Fruit fly (Drosophila melanogaster) whole organism, embryonic: ENCODE results near the gene rumi.

Experiments used
- Antp ChIP-seq: fragments of 200-800 bp; sonication (Bioruptor generic); optimal IDR thresholded peaks from 3 replicates; lab custom pipeline; 2016; ENCODE audit warnings: missing biosample characterization, missing genetic modification characterization
- Bdp1 ChIP-seq: fragments of 200-800 bp; sonication (Bioruptor generic); optimal IDR thresholded peaks from 3 replicates; lab custom pipeline; 2016; ENCODE audit warnings: missing biosample characterization, missing genetic modification characterization
- CG1024 ChIP-seq: fragments of 200-800 bp; sonication (Bioruptor generic); IDR thresholded peaks from 2 replicates; pipeline ENCODE4 v1.3.6; 2022; ENCODE audit warnings: missing biosample characterization, missing genetic modification characterization
- CG10267 ChIP-seq: fragments of 200-800 bp; sonication (Bioruptor generic); optimal IDR thresholded peaks from 2 replicates; lab custom pipeline; 2018; ENCODE audit warnings: missing biosample characterization, mild to moderate bottlenecking, missing genetic modification characterization, moderate library complexity
- CG11695 ChIP-seq: fragments of 200-800 bp; sonication (Bioruptor generic); IDR thresholded peaks from 3 replicates; pipeline ENCODE4 v1.3.6; 2022; ENCODE audit warnings: missing biosample characterization, missing genetic modification characterization
- CG12155 ChIP-seq: fragments of 200-800 bp; sonication (Bioruptor generic); optimal IDR thresholded peaks from 3 replicates; lab custom pipeline; 2016; ENCODE audit warnings: missing biosample characterization, missing genetic modification characterization
- CG16779 ChIP-seq: fragments of 200-800 bp; sonication (Bioruptor generic); IDR thresholded peaks from 2 replicates; pipeline ENCODE4 v1.3.6; 2022; ENCODE audit warnings: missing biosample characterization, missing genetic modification characterization
- CG16813 ChIP-seq: fragments of 200-800 bp; sonication (Bioruptor generic); IDR thresholded peaks from 3 replicates; pipeline ENCODE4 v1.3.6; 2022; ENCODE audit warnings: missing biosample characterization, missing genetic modification characterization; ENCODE audit not compliant: partially characterized antibody
- CG2712 ChIP-seq: fragments of 200-800 bp; optimal IDR thresholded peaks from 3 replicates; lab custom pipeline; 2019; ENCODE audit warnings: missing biosample characterization, mild to moderate bottlenecking, missing genetic modification characterization, moderate library complexity
- CG4328 ChIP-seq: fragments of 200-800 bp; sonication (Bioruptor generic); optimal IDR thresholded peaks from 3 replicates; lab custom pipeline; 2017; ENCODE audit warnings: missing biosample characterization, missing genetic modification reagents, missing genetic modification characterization
- CG7556 ChIP-seq: fragments of 200-800 bp; sonication (Bioruptor generic); optimal IDR thresholded peaks from 2 replicates; lab custom pipeline; 2017; ENCODE audit warnings: missing biosample characterization, mild to moderate bottlenecking, missing genetic modification characterization
- CG7786 ChIP-seq: fragments of 200-800 bp; sonication (Bioruptor generic); optimal IDR thresholded peaks from 2 replicates; lab custom pipeline; 2016; ENCODE audit warnings: missing biosample characterization, missing genetic modification characterization
- CG9727 ChIP-seq: fragments of 200-800 bp; sonication (Bioruptor generic); optimal IDR thresholded peaks from 3 replicates; lab custom pipeline; 2017; ENCODE audit warnings: missing biosample characterization, mild to moderate bottlenecking, missing genetic modification characterization
- CG9817 ChIP-seq: fragments of 200-800 bp; sonication (Bioruptor generic); optimal IDR thresholded peaks from 2 replicates; lab custom pipeline; 2018; ENCODE audit warnings: missing biosample characterization, mild to moderate bottlenecking, missing genetic modification characterization, moderate library complexity
- CG9876 ChIP-seq: fragments of 200-800 bp; sonication (Bioruptor generic); optimal IDR thresholded peaks from 2 replicates; lab custom pipeline; 2016; ENCODE audit warnings: missing biosample characterization, missing genetic modification characterization
- Chrac-16 ChIP-seq: fragments of 200-800 bp; sonication (Bioruptor generic); optimal IDR thresholded peaks from 3 replicates; lab custom pipeline; 2016; ENCODE audit warnings: missing biosample characterization, missing genetic modification characterization
- Dek ChIP-seq: fragments of 200-800 bp; sonication (Bioruptor generic); optimal IDR thresholded peaks from 3 replicates; lab custom pipeline; 2019; ENCODE audit warnings: missing biosample characterization, mild to moderate bottlenecking, missing genetic modification characterization, moderate library complexity
- HLH54F ChIP-seq: fragments of 200-800 bp; sonication (Bioruptor generic); optimal IDR thresholded peaks from 3 replicates; lab custom pipeline; 2016; ENCODE audit warnings: missing biosample characterization, missing genetic modification characterization
- Hr51 ChIP-seq, 2 experiments: fragments of 200-800 bp; sonication (Bioruptor generic); optimal IDR thresholded peaks; 2 replicates in 1 of 2; 3 replicates in 1 of 2; lab custom pipeline; 2016 to 2018; ENCODE audit warnings: missing biosample characterization in 2 of 2, missing genetic modification characterization in 2 of 2, mild to moderate bottlenecking in 1 of 2, moderate library complexity in 1 of 2
- Jarid2 ChIP-seq: fragments of 200-800 bp; sonication (Bioruptor generic); optimal IDR thresholded peaks from 3 replicates; lab custom pipeline; 2017; ENCODE audit warnings: mild to moderate bottlenecking, missing biosample characterization, missing genetic modification reagents, missing genetic modification characterization
- MTF-1 ChIP-seq: fragments of 200-800 bp; sonication (Bioruptor generic); optimal IDR thresholded peaks from 2 replicates; lab custom pipeline; 2018; ENCODE audit warnings: missing biosample characterization, mild to moderate bottlenecking, missing genetic modification characterization, borderline replicate concordance
- NC2β ChIP-seq: fragments of 200-800 bp; sonication (Bioruptor generic); optimal IDR thresholded peaks from 2 replicates; lab custom pipeline; 2016; ENCODE audit warnings: missing biosample characterization, missing genetic modification characterization
- Neu2 ChIP-seq: fragments of 200-800 bp; sonication (Bioruptor generic); optimal IDR thresholded peaks from 3 replicates; lab custom pipeline; 2016; ENCODE audit warnings: missing biosample characterization, missing genetic modification characterization, borderline replicate concordance
- Nf-YB ChIP-seq: fragments of 200-800 bp; sonication (Bioruptor generic); optimal IDR thresholded peaks from 3 replicates; lab custom pipeline; 2019; ENCODE audit warnings: missing biosample characterization, mild to moderate bottlenecking, missing genetic modification characterization, moderate library complexity
- Oli ChIP-seq: fragments of 200-800 bp; sonication (Bioruptor generic); optimal IDR thresholded peaks from 2 replicates; lab custom pipeline; 2018; ENCODE audit warnings: missing biosample characterization, mild to moderate bottlenecking, missing genetic modification characterization, moderate library complexity
- ato ChIP-seq: fragments of 200-800 bp; sonication (Bioruptor generic); IDR thresholded peaks from 2 replicates; pipeline ENCODE4 v1.3.6; 2022; ENCODE audit warnings: missing biosample characterization, missing genetic modification characterization; ENCODE audit not compliant: partially characterized antibody
- az2 ChIP-seq: fragments of 200-800 bp; sonication (Bioruptor generic); optimal IDR thresholded peaks from 3 replicates; lab custom pipeline; 2016; ENCODE audit warnings: missing biosample characterization, missing genetic modification characterization
- bcd ChIP-seq: fragments of 200-800 bp; sonication (Bioruptor generic); optimal IDR thresholded peaks from 2 replicates; lab custom pipeline; 2017; ENCODE audit warnings: missing biosample characterization, mild to moderate bottlenecking, missing genetic modification characterization
- crol ChIP-seq: fragments of 200-800 bp; sonication (Bioruptor generic); IDR thresholded peaks from 2 replicates; pipeline ENCODE4 v1.3.6; 2022; ENCODE audit warnings: missing biosample characterization, missing genetic modification characterization
- crp ChIP-seq, 2 experiments: fragments of 200-800 bp; sonication (Bioruptor generic); optimal IDR thresholded peaks; 2 replicates in 1 of 2; 3 replicates in 1 of 2; lab custom pipeline; 2017; ENCODE audit warnings: missing biosample characterization in 2 of 2, missing genetic modification characterization in 2 of 2, mild to moderate bottlenecking in 1 of 2, moderate library complexity in 1 of 2
- cwo ChIP-seq: fragments of 200-800 bp; sonication (Bioruptor generic); optimal IDR thresholded peaks from 3 replicates; lab custom pipeline; 2017; ENCODE audit warnings: missing biosample characterization, missing genetic modification characterization, mild to moderate bottlenecking, moderate library complexity, missing genetic modification reagents
- disco-r ChIP-seq: fragments of 200-800 bp; sonication (Bioruptor generic); optimal IDR thresholded peaks from 2 replicates; lab custom pipeline; 2016; ENCODE audit warnings: missing biosample characterization, missing genetic modification characterization
- dmrt11E ChIP-seq: fragments of 200-800 bp; sonication (Bioruptor generic); optimal IDR thresholded peaks from 3 replicates; lab custom pipeline; 2018; ENCODE audit warnings: missing biosample characterization, mild to moderate bottlenecking, missing genetic modification characterization, moderate library complexity
- en ChIP-seq: fragments of 200-800 bp; sonication (Bioruptor generic); optimal IDR thresholded peaks from 2 replicates; lab custom pipeline; 2016; ENCODE audit warnings: missing biosample characterization, missing genetic modification characterization
- fd64A ChIP-seq: fragments of 200-800 bp; sonication (Bioruptor generic); optimal IDR thresholded peaks from 3 replicates; lab custom pipeline; 2018; ENCODE audit warnings: missing biosample characterization, mild to moderate bottlenecking, missing genetic modification characterization
- jumu ChIP-seq: fragments of 200-800 bp; sonication (Bioruptor generic); optimal IDR thresholded peaks from 3 replicates; lab custom pipeline; 2016; ENCODE audit warnings: missing biosample characterization, missing genetic modification characterization
- luna ChIP-seq: fragments of 200-800 bp; sonication (Bioruptor generic); optimal IDR thresholded peaks from 2 replicates; lab custom pipeline; 2016; ENCODE audit warnings: missing biosample characterization, missing genetic modification characterization
- mam ChIP-seq: fragments of 200-800 bp; sonication (Bioruptor generic); optimal IDR thresholded peaks from 3 replicates; lab custom pipeline; 2016; ENCODE audit warnings: missing biosample characterization, missing genetic modification characterization
- nerfin-1 ChIP-seq: fragments of 200-800 bp; sonication (Bioruptor generic); optimal IDR thresholded peaks from 3 replicates; lab custom pipeline; 2019; ENCODE audit warnings: missing biosample characterization, mild to moderate bottlenecking, missing genetic modification characterization, moderate library complexity
- nom ChIP-seq: fragments of 200-800 bp; sonication (Bioruptor generic); optimal IDR thresholded peaks from 2 replicates; lab custom pipeline; 2017; ENCODE audit warnings: missing biosample characterization, missing genetic modification characterization, mild to moderate bottlenecking, moderate library complexity, missing genetic modification reagents
- pzg ChIP-seq: fragments of 200-800 bp; sonication (Bioruptor generic); optimal IDR thresholded peaks from 3 replicates; lab custom pipeline; 2018; ENCODE audit warnings: missing biosample characterization, mild to moderate bottlenecking, missing genetic modification characterization, moderate library complexity
- run ChIP-seq: fragments of 200-800 bp; sonication (Bioruptor generic); optimal IDR thresholded peaks from 3 replicates; lab custom pipeline; 2018; ENCODE audit warnings: missing biosample characterization, mild to moderate bottlenecking, missing genetic modification characterization
- sr ChIP-seq: fragments of 200-800 bp; sonication (Bioruptor generic); IDR thresholded peaks from 3 replicates; pipeline ENCODE4 v1.3.6; 2022; ENCODE audit warnings: missing biosample characterization, missing genetic modification characterization
- tap ChIP-seq: fragments of 200-800 bp; optimal IDR thresholded peaks from 3 replicates; lab custom pipeline; 2019; ENCODE audit warnings: missing biosample characterization, mild to moderate bottlenecking, missing genetic modification characterization, moderate library complexity
- tgo ChIP-seq: fragments of 200-800 bp; sonication (Bioruptor generic); IDR thresholded peaks from 3 replicates; pipeline ENCODE4 v1.3.6; 2022; ENCODE audit warnings: missing biosample characterization, missing genetic modification characterization
- tio ChIP-seq: fragments of 200-800 bp; sonication (Bioruptor generic); optimal IDR thresholded peaks from 2 replicates; lab custom pipeline; 2017; ENCODE audit warnings: missing biosample characterization, missing genetic modification characterization, inconsistent platforms
- wek ChIP-seq: fragments of 200-800 bp; sonication (Bioruptor generic); optimal IDR thresholded peaks from 3 replicates; lab custom pipeline; 2018; ENCODE audit warnings: missing biosample characterization, mild to moderate bottlenecking, missing genetic modification characterization, moderate library complexity

The rumi gene

dm6 chr3R:22726771-22727455, 23.5 kb downstream of the rumi start, which contains the start of gene CG45049 (continued):
- no peak for TF ChIP-seq dmrt11E (tag; lab: Kevin White, UChicago)
- no peak for TF ChIP-seq tap
- no peak for TF ChIP-seq Antp (GFP tag; lab: Kevin White, UChicago)
- no peak for TF ChIP-seq wek (GFP tag; lab: Kevin White, UChicago)
- no peak for TF ChIP-seq Neu2
- TF ChIP-seq CG10267 (tag; lab: Kevin White, UChicago), result no peak
- no peak for TF ChIP-seq Nf-YB
- no peak for TF ChIP-seq luna (GFP tag; lab: Kevin White, UChicago)
- peak; percentile 25 for TF ChIP-seq mam (GFP tag; lab: Kevin White, UChicago)
- no peak for TF ChIP-seq Oli
- TF ChIP-seq NC2β (GFP tag; lab: Kevin White, UChicago), result no peak
- TF ChIP-seq run, result no peak
- TF ChIP-seq en (GFP tag; lab: Kevin White, UChicago), result no peak
- no peak for TF ChIP-seq cwo (GFP tag; lab: Kevin White, UChicago)
- no peak for TF ChIP-seq nom (GFP tag; lab: Kevin White, UChicago)
- peak; percentile 35; the same call in 1 of the 3 replicates for TF ChIP-seq sr (GFP tag; lab: Robert Waterston, UW)
- peak; percentile 92 for TF ChIP-seq ato (GFP tag; lab: Robert Waterston, UW)
- TF ChIP-seq, all 482 proteins: peak for 71

- TF ChIP-seq tgo (GFP tag; lab: Robert Waterston, UW) (no peak), crp (GFP tag; optimal IDR thresholded peaks at IDR 0.05; lab: Kevin White, UChicago) (no peak), MTF-1 (GFP tag; lab: Kevin White, UChicago) (no peak), fd64A (GFP tag; lab: Kevin White, UChicago) (no peak), bcd (peak; percentile 28), CG4328 (GFP tag; lab: Kevin White, UChicago) (no peak), CG7556 (GFP tag; lab: Kevin White, UChicago) (no peak), pzg (peak; percentile 51), CG16779 (GFP tag; lab: Robert Waterston, UW) (no peak), Antp (GFP tag; lab: Kevin White, UChicago) (no peak), disco-r (GFP tag; lab: Kevin White, UChicago) (no peak), jumu (GFP tag; lab: Kevin White, UChicago) (no peak), crol (no peak), CG9876 (GFP tag; lab: Kevin White, UChicago) (no peak), Bdp1 (GFP tag; lab: Kevin White, UChicago) (no peak), CG2712 (peak; percentile 34), CG1024 (no peak), nerfin-1 (tag; lab: Kevin White, UChicago) (no peak), CG10267 (tag; lab: Kevin White, UChicago) (no peak), CG16813 (no peak; the same call in none of the 3 replicates), Jarid2 (GFP tag; lab: Kevin White, UChicago) (no peak), Chrac-16 (no peak), HLH54F (GFP tag; lab: Kevin White, UChicago) (no peak), tio (GFP tag; lab: Kevin White, UChicago) (no peak), CG11695 (GFP tag; lab: Robert Waterston, UW) (no peak), CG9817 (tag; lab: Kevin White, UChicago) (no peak), az2 (GFP tag; lab: Kevin White, UChicago) (peak; percentile 21), Dek (tag; lab: Kevin White, UChicago) (peak; percentile 40), CG9727 (peak; percentile 50), CG12155 (GFP tag; lab: Kevin White, UChicago) (no peak), Hr51 (GFP tag; optimal IDR thresholded peaks at IDR 0.05; lab: Kevin White, UChicago) (peak in 1 of 2 experiments; percentile 31), CG7786 (GFP tag; lab: Kevin White, UChicago) (no peak)
These were observed 24.2 kb downstream of the rumi start, which contains the start of gene RNF220 for dm6 chr3R:22726031-22726770. TSS of gene RNF220 (minus strand) at chr3R:22726414.
